Worm (Caenorhabditis elegans) whole organism, young adult: Measurements from ENCODE around the gene cyp-14A4.

Experiments
- D2030.7 ChIP-seq: fragments of 200-800 bp; sonication (Bioruptor generic); IDR thresholded peaks from 2 replicates; pipeline ENCODE4 v1.3.6; 2022; ENCODE audit warnings: missing genetic modification reagents, missing genetic modification characterization, missing compliant biosample characterization
- F49E8.2 ChIP-seq: sonication (generic microtip); optimal IDR thresholded peaks from 3 replicates; lab custom pipeline; 2017; ENCODE audit warnings: missing genetic modification characterization, mild to moderate bottlenecking, missing compliant biosample characterization, antibody characterized with exemption, moderate library complexity; ENCODE audit not compliant: insufficient read depth
- F57C9.4 ChIP-seq: sonication (generic microtip); optimal IDR thresholded peaks from 2 replicates; lab custom pipeline; 2017; ENCODE audit warnings: mild to moderate bottlenecking, missing genetic modification characterization, missing compliant biosample characterization
- Y56A3A.18 ChIP-seq: fragments of 200-800 bp; sonication (Bioruptor generic); IDR thresholded peaks from 2 replicates; pipeline ENCODE4 v1.3.6; 2022; ENCODE audit warnings: missing genetic modification reagents, missing genetic modification characterization, missing compliant biosample characterization
- Y79H2A.3 ChIP-seq: fragments of 200-800 bp; sonication (Bioruptor generic); conservative IDR thresholded peaks from 2 replicates; pipeline ENCODE4 v1.3.6; 2022; ENCODE audit warnings: missing genetic modification reagents, missing genetic modification characterization, missing compliant biosample characterization
- ZK185.1 ChIP-seq: sonication (generic microtip); optimal IDR thresholded peaks from 2 replicates; lab custom pipeline; 2016; ENCODE audit warnings: mild to moderate bottlenecking, missing genetic modification characterization, missing compliant biosample characterization; ENCODE audit not compliant: poor library complexity, severe bottlenecking
- ama-1 ChIP-seq, 3 experiments: fragments of 150-350 bp in 1 of 3; sonication (generic microtip) in 2 of 3; optimal IDR thresholded peaks; 2 replicates each; lab custom pipeline; 2014 to 2018; ENCODE audit warnings: missing biosample characterization in 2 of 3, missing genetic modification characterization in 2 of 3, missing genetic modification reagents in 2 of 3
- aptf-2 ChIP-seq: fragments of 200-800 bp; sonication (Bioruptor generic); conservative IDR thresholded peaks from 2 replicates; pipeline ENCODE4 v1.3.6; 2022; ENCODE audit warnings: missing genetic modification reagents, missing genetic modification characterization, missing compliant biosample characterization
- aptf-3 ChIP-seq: fragments of 200-800 bp; sonication (Bioruptor generic); IDR thresholded peaks from 2 replicates; pipeline ENCODE4 v1.3.6; 2022; ENCODE audit warnings: missing genetic modification characterization, missing compliant biosample characterization
- bed-1 ChIP-seq: fragments of 200-800 bp; sonication (Bioruptor generic); IDR thresholded peaks from 2 replicates; pipeline ENCODE4 v1.3.6; 2022; ENCODE audit warnings: missing genetic modification reagents, missing genetic modification characterization, missing compliant biosample characterization
- ccch-3 ChIP-seq: fragments of 200-800 bp; sonication (Bioruptor generic); optimal IDR thresholded peaks from 2 replicates; lab custom pipeline; 2018; ENCODE audit warnings: mild to moderate bottlenecking, missing genetic modification characterization, missing compliant biosample characterization
- cebp-1 ChIP-seq, 2 experiments: fragments of 200-800 bp in 1 of 2; sonication (Bioruptor generic) in 1 of 2; sonication (generic microtip) in 1 of 2; IDR thresholded peaks in 1 of 2; optimal IDR thresholded peaks in 1 of 2; 2 replicates each; pipeline versions ENCODE4 v1.3.6 to Lab custom; 2017 to 2022; ENCODE audit warnings: missing compliant biosample characterization in 2 of 2, missing genetic modification characterization in 2 of 2, mild to moderate bottlenecking in 1 of 2, missing genetic modification reagents in 1 of 2, moderate library complexity in 1 of 2
- ceh-79 ChIP-seq: sonication (generic microtip); optimal IDR thresholded peaks from 2 replicates; lab custom pipeline; 2017; ENCODE audit warnings: mild to moderate bottlenecking, missing genetic modification characterization, missing compliant biosample characterization
- die-1 ChIP-seq: sonication (generic microtip); optimal IDR thresholded peaks from 2 replicates; lab custom pipeline; 2016; ENCODE audit warnings: missing genotype, mild to moderate bottlenecking, missing genetic modification characterization, missing compliant biosample characterization
- dox-1 ChIP-seq: fragments of 200-800 bp; sonication (Bioruptor generic); IDR thresholded peaks from 2 replicates; pipeline ENCODE4 v1.3.6; 2022; ENCODE audit warnings: missing genetic modification reagents, missing genetic modification characterization, missing compliant biosample characterization
- efl-1 ChIP-seq: fragments of 150-350 bp; optimal IDR thresholded peaks from 2 replicates; lab custom pipeline; 2014; ENCODE audit warnings: missing biosample characterization, missing genetic modification reagents, missing genetic modification characterization
- fkh-3 ChIP-seq: sonication (generic microtip); optimal IDR thresholded peaks from 2 replicates; lab custom pipeline; 2016; ENCODE audit warnings: mild to moderate bottlenecking, missing genetic modification characterization, missing compliant biosample characterization
- gei-17 ChIP-seq: fragments of 200-800 bp; sonication (Bioruptor generic); optimal IDR thresholded peaks from 2 replicates; lab custom pipeline; 2018; ENCODE audit warnings: mild to moderate bottlenecking, missing genetic modification characterization, missing compliant biosample characterization
- him-1 ChIP-seq: sonication (generic microtip); optimal IDR thresholded peaks from 2 replicates; lab custom pipeline; 2016; ENCODE audit warnings: missing genotype, missing genetic modification reagents, missing genetic modification characterization, missing compliant biosample characterization
- hmg-1.2 ChIP-seq: fragments of 200-800 bp; sonication (Bioruptor generic); IDR thresholded peaks from 2 replicates; pipeline ENCODE4 v1.3.6; 2022; ENCODE audit warnings: missing genetic modification reagents, missing genetic modification characterization, missing compliant biosample characterization
- hmg-20 ChIP-seq: fragments of 200-800 bp; sonication (Bioruptor generic); IDR thresholded peaks from 2 replicates; pipeline ENCODE4 v1.3.6; 2022; ENCODE audit warnings: missing genetic modification reagents, missing genetic modification characterization, missing compliant biosample characterization
- hrde-1 ChIP-seq: sonication (generic microtip); optimal IDR thresholded peaks from 2 replicates; lab custom pipeline; 2016; ENCODE audit warnings: missing genetic modification characterization, mild to moderate bottlenecking, missing compliant biosample characterization, moderate library complexity, missing genotype, missing genetic modification reagents, borderline replicate concordance
- hsf-1 ChIP-seq: fragments of 200-800 bp; sonication (Bioruptor generic); IDR thresholded peaks from 2 replicates; pipeline ENCODE4 v1.3.6; 2022; ENCODE audit warnings: missing genetic modification reagents, missing genetic modification characterization, missing compliant biosample characterization
- let-607 ChIP-seq, 2 experiments: fragments of 200-800 bp in 1 of 2; sonication (Bioruptor generic) in 1 of 2; sonication (generic microtip) in 1 of 2; optimal IDR thresholded peaks; 2 replicates each; lab custom pipeline; 2016 to 2018; ENCODE audit warnings: mild to moderate bottlenecking in 2 of 2, missing compliant biosample characterization in 2 of 2, missing genetic modification characterization in 2 of 2, moderate library complexity in 2 of 2, missing genotype in 1 of 2
- mcd-1 ChIP-seq: fragments of 200-800 bp; sonication (Bioruptor generic); IDR thresholded peaks from 2 replicates; pipeline ENCODE4 v1.3.6; 2022; ENCODE audit warnings: missing genetic modification reagents, missing genetic modification characterization, missing compliant biosample characterization
- mes-4 ChIP-seq: sonication (generic microtip); optimal IDR thresholded peaks from 2 replicates; lab custom pipeline; 2016; ENCODE audit warnings: missing genotype, missing genetic modification characterization, missing compliant biosample characterization
- nfya-2 ChIP-seq: fragments of 200-800 bp; sonication (Bioruptor generic); IDR thresholded peaks from 2 replicates; pipeline ENCODE4 v1.3.6; 2022; ENCODE audit warnings: missing genetic modification reagents, missing genetic modification characterization, missing compliant biosample characterization
- nfyb-1 ChIP-seq: fragments of 200-800 bp; sonication (Bioruptor generic); IDR thresholded peaks from 2 replicates; pipeline ENCODE4 v1.3.6; 2022; ENCODE audit warnings: missing genetic modification reagents, missing genetic modification characterization, missing compliant biosample characterization
- pbrm-1 ChIP-seq: fragments of 200-800 bp; sonication (Bioruptor generic); IDR thresholded peaks from 2 replicates; pipeline ENCODE4 v1.3.6; 2022; ENCODE audit warnings: missing genetic modification reagents, missing genetic modification characterization, missing compliant biosample characterization
- rec-8 ChIP-seq, 2 experiments: sonication (generic microtip); optimal IDR thresholded peaks; 2 replicates each; lab custom pipeline; 2016; ENCODE audit warnings: mild to moderate bottlenecking in 2 of 2, missing genetic modification characterization in 2 of 2, missing genetic modification reagents in 2 of 2, missing genotype in 2 of 2, missing biosample characterization in 1 of 2, missing compliant biosample characterization in 1 of 2, moderate library complexity in 1 of 2
- repo-1 ChIP-seq: sonication (generic microtip); optimal IDR thresholded peaks from 2 replicates; lab custom pipeline; 2017; ENCODE audit warnings: mild to moderate bottlenecking, missing genetic modification characterization, missing compliant biosample characterization
- rpc-1 ChIP-seq, 2 experiments: fragments of 150-350 bp in 1 of 2; sonication (generic microtip) in 1 of 2; optimal IDR thresholded peaks; 2 replicates each; lab custom pipeline; 2014 to 2018; ENCODE audit warnings: missing biosample characterization in 1 of 2, missing genetic modification characterization in 1 of 2, missing genetic modification reagents in 1 of 2, missing genotype in 1 of 2
- snpc-1.1 ChIP-seq: sonication (generic microtip); optimal IDR thresholded peaks from 2 replicates; lab custom pipeline; 2017; ENCODE audit warnings: missing genetic modification characterization, mild to moderate bottlenecking, missing compliant biosample characterization, antibody characterized with exemption, moderate library complexity, missing genotype, missing genetic modification reagents; ENCODE audit not compliant: insufficient read depth
- snpc-1.3 ChIP-seq: sonication (generic microtip); optimal IDR thresholded peaks from 2 replicates; lab custom pipeline; 2017; ENCODE audit warnings: missing genetic modification characterization, mild to moderate bottlenecking, missing compliant biosample characterization, antibody characterized with exemption, moderate library complexity, missing genotype, missing genetic modification reagents; ENCODE audit not compliant: insufficient read depth
- snpc-3.4 ChIP-seq: sonication (generic microtip); optimal IDR thresholded peaks from 2 replicates; lab custom pipeline; 2017; ENCODE audit warnings: missing genetic modification characterization, mild to moderate bottlenecking, missing compliant biosample characterization, antibody characterized with exemption, moderate library complexity, missing genotype, missing genetic modification reagents
- snpc-4 ChIP-seq, 5 experiments: fragments of 150-350 bp in 1 of 5; sonication (generic microtip) in 4 of 5; optimal IDR thresholded peaks; 2 replicates each; lab custom pipeline; 2014 to 2018; ENCODE audit warnings: missing genetic modification characterization in 5 of 5, missing biosample characterization in 3 of 5, antibody characterized with exemption in 2 of 5, mild to moderate bottlenecking in 2 of 5, missing compliant biosample characterization in 2 of 5, missing genotype in 2 of 5, moderate library complexity in 2 of 5, missing genetic modification reagents in 1 of 5
- tbp1 ChIP-seq: fragments of 200-800 bp; sonication (Bioruptor generic); optimal IDR thresholded peaks from 2 replicates; lab custom pipeline; 2018; ENCODE audit warnings: mild to moderate bottlenecking, missing genetic modification characterization, missing compliant biosample characterization
- unc-130 ChIP-seq: sonication (generic microtip); optimal IDR thresholded peaks from 2 replicates; lab custom pipeline; 2016; ENCODE audit warnings: missing genetic modification reagents, missing genetic modification characterization, missing compliant biosample characterization
- zfh-2 ChIP-seq: fragments of 200-800 bp; sonication (Bioruptor generic); conservative IDR thresholded peaks from 2 replicates; pipeline ENCODE4 v1.3.6; 2022; ENCODE audit warnings: missing genetic modification reagents, missing genetic modification characterization, missing compliant biosample characterization
- ztf-18 ChIP-seq: sonication (generic microtip); optimal IDR thresholded peaks from 2 replicates; lab custom pipeline; 2016; ENCODE audit warnings: missing genotype, mild to moderate bottlenecking, missing genetic modification characterization, missing compliant biosample characterization
- ztf-25 ChIP-seq: fragments of 200-800 bp; sonication (Bioruptor generic); IDR thresholded peaks from 2 replicates; pipeline ENCODE4 v1.3.6; 2022; ENCODE audit warnings: missing genetic modification reagents, missing genetic modification characterization, missing compliant biosample characterization
- ztf-26 ChIP-seq: sonication (generic microtip); optimal IDR thresholded peaks from 2 replicates; lab custom pipeline; 2017; ENCODE audit warnings: missing genetic modification characterization, missing compliant biosample characterization

Gene cyp-14A4

DNA sequence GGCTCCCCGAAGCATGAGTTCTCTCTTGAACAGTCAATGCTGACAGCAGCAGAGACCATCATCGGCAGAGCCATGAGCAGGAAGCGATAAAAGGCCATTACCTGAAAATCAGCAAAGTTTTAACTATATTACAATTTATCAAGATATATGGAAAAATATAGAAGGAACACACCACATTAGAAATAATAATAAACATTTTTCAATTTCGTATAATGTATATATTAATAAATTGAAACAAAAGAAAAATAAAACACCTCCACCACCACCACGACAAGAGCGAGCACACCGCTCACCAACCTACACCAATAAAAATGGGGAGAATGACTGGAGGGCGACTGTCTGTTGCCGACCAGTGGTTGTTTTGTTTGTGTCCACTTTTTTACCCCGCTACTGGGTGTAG lies 2.5 kb upstream of the cyp-14A4 start, which contains the start of gene R04D3.2:
TSS of gene R04D3.2 (minus strand) at position 101 of the 400 bp plus-strand sequence.
- TF ChIP-seq ztf-26 (tag; lab: Kevin White, UChicago) (no peak), nfya-2 (GFP tag; lab: Robert Waterston, UW) (no peak), fkh-3 (tag; lab: Kevin White, UChicago) (no peak), pbrm-1 (no peak), nfyb-1 (no peak), hmg-20 (no peak), repo-1 (tag; lab: Kevin White, UChicago) (no peak), him-1 (tag; lab: Kevin White, UChicago) (no peak), efl-1 (GFP tag; lab: Kevin White, UChicago) (no peak), ztf-25 (GFP tag; lab: Robert Waterston, UW) (no peak)

DNA sequence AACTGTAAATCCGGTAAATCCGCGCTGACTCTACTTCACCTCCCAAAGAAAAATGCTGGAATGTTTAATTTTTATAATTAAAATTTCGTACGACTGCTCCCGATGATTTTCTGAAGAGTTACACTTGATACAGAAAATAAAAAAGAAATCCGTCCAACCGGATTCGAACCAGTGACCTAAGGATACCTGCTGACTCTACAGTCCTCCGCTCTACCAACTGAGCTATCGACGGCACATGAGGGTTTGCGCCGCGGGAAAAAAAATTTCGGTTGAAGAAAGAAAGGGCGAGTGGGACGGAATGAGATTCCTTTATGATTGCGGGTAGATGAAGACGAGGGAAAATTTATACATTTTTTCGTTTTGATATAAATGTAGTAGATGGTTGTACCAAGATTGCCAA lies 621 bp upstream of the cyp-14A4 start:
- TF ChIP-seq ccch-3 (GFP tag; lab: Kevin White, UChicago), result no peak
- TF ChIP-seq pbrm-1, result peak; percentile 62; the same call in 1 of the 2 replicates
- TF ChIP-seq F49E8.2, result no peak
- no peak for TF ChIP-seq nfya-2 (GFP tag; lab: Robert Waterston, UW)
- no peak for TF ChIP-seq ceh-79 (tag; lab: Kevin White, UChicago)
- TF ChIP-seq mes-4 (tag; lab: Kevin White, UChicago), result no peak
- TF ChIP-seq let-607 (tag; optimal IDR thresholded peaks at IDR 0.05; lab: Kevin White, UChicago), result peak in 1 of 2 experiments; percentile 7
- no peak for TF ChIP-seq hsf-1 (GFP tag; lab: Robert Waterston, UW)
- peak; percentile 65 for TF ChIP-seq him-1 (tag; lab: Kevin White, UChicago)
- no peak for TF ChIP-seq ztf-26 (tag; lab: Kevin White, UChicago)
- TF ChIP-seq rec-8 (tag; optimal IDR thresholded peaks at IDR 0.05; lab: Kevin White, UChicago), result peak; percentile 32 to 46
- TF ChIP-seq mcd-1 (GFP tag; lab: Robert Waterston, UW), result no peak
- peak; percentile 40; the same call in 1 of the 2 replicates for TF ChIP-seq dox-1
- peak; percentile 26; the same call in 1 of the 2 replicates for TF ChIP-seq cebp-1 (GFP tag; IDR thresholded peaks at IDR 0.05; lab: Robert Waterston, UW)
- TF ChIP-seq cebp-1 (tag; optimal IDR thresholded peaks at IDR 0.05; lab: Kevin White, UChicago), result no peak
- TF ChIP-seq ama-1 (optimal IDR thresholded peaks at IDR 0.05; lab: Kevin White, UChicago), result no peak
- TF ChIP-seq ama-1 (GFP tag; optimal IDR thresholded peaks at IDR 0.05; lab: Kevin White, UChicago), result peak in 1 of 2 experiments; percentile 14
- TF ChIP-seq snpc-3.4 (tag; lab: Kevin White, UChicago), result peak; percentile 50
- peak; percentile 65 for TF ChIP-seq D2030.7 (GFP tag; lab: Robert Waterston, UW)
- no peak for TF ChIP-seq aptf-2 (GFP tag; lab: Robert Waterston, UW)
- peak; percentile 87 for TF ChIP-seq tbp1
- peak; percentile 75 for TF ChIP-seq rpc-1 (optimal IDR thresholded peaks at IDR 0.05; lab: Kevin White, UChicago)
- peak; percentile 90 for TF ChIP-seq rpc-1 (tag; optimal IDR thresholded peaks at IDR 0.05; lab: Kevin White, UChicago)
- TF ChIP-seq F57C9.4 (tag; lab: Kevin White, UChicago), result no peak
- peak; percentile 42 for TF ChIP-seq snpc-4 (GFP tag; optimal IDR thresholded peaks at IDR 0.05; lab: Kevin White, UChicago)
- peak in 2 of 4 experiments; percentile 35 to 58 for TF ChIP-seq snpc-4 (tag; optimal IDR thresholded peaks at IDR 0.05; lab: Kevin White, UChicago)
- no peak for TF ChIP-seq gei-17 (GFP tag; lab: Kevin White, UChicago)
- TF ChIP-seq snpc-1.3, result peak; percentile 45
- TF ChIP-seq Y79H2A.3 (GFP tag; lab: Robert Waterston, UW), result no peak
- peak; percentile 76 for TF ChIP-seq die-1
- TF ChIP-seq ztf-25 (GFP tag; lab: Robert Waterston, UW), result 0 out of 2 replicates have a peak, but pooled peaks have one; percentile 73
- TF ChIP-seq unc-130 (GFP tag; lab: Kevin White, UChicago), result no peak
- 0 out of 2 replicates have a peak, but pooled peaks have one; percentile 35 for TF ChIP-seq Y56A3A.18 (GFP tag; lab: Robert Waterston, UW)
- TF ChIP-seq hrde-1, result peak; percentile 3
- TF ChIP-seq bed-1, result no peak
- TF ChIP-seq aptf-3 (GFP tag; lab: Robert Waterston, UW), result no peak
- TF ChIP-seq ztf-18 (tag; lab: Kevin White, UChicago), result peak; percentile 40
- no peak for TF ChIP-seq zfh-2 (GFP tag; lab: Robert Waterston, UW)
- peak; percentile 44; the same call in 1 of the 2 replicates for TF ChIP-seq hmg-1.2 (GFP tag; lab: Robert Waterston, UW)
- no peak for TF ChIP-seq snpc-1.1 (tag; lab: Kevin White, UChicago)
- peak; percentile 22 for TF ChIP-seq ZK185.1 (tag; lab: Kevin White, UChicago)
